Worm (Caenorhabditis elegans) whole organism, mixed stage, embryonic: ENCODE data around the gene C14H10.2.

Experiments used
- unc-39 ChIP-seq: fragments of 150-350 bp; optimal IDR thresholded peaks from 2 replicates; lab custom pipeline; 2014; ENCODE audit warnings: missing biosample characterization, missing genetic modification characterization
- ztf-11 ChIP-seq: fragments of 150-350 bp; optimal IDR thresholded peaks from 2 replicates; lab custom pipeline; 2014; ENCODE audit warnings: missing biosample characterization, missing genetic modification characterization

DNA sequence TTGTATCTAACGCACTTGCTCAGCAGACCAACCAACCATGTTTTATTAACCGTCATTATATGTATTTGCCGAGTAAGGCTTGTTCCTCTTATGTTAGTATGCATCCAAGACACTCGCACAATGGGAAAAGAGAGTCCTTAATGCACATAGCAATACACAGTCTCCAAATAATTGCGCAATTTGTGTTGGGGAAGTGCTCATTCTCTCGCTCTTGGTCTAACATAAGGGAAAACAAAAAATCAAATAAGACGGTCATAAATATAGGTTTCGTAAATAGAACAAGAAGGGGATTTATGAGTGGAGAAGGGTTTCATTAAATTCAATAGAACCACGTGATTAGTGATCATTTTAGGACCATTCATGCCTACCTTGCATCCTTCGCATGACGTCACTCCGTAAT, 49.2 kb downstream of the C14H10.2 start:
- no peak for TF ChIP-seq unc-39
- no peak for TF ChIP-seq ztf-11 (tag; lab: Kevin White, UChicago)
